Worm (Caenorhabditis elegans): ENCODE data around the gene spp-24.

Gene spp-24

DNA sequence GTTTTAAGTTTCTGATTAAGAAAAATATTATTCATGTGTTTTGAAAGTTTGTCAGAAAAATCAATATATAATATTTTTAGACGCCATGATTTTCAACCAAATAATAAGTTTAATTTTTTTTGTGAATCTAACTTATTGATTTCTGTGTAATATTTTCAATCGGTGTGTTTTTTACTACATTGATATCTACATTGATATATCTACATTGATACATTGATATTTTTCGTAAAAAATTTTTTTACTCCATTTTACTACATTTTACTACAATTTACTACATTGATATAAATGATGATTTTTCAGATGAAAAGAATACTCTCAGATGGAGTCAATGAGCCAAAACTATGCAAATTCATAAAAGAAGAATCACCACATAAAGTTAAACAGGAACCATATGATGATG, 20.1 kb downstream of the spp-24 start, which contains the start of gene gmeb-1:
gmeb-1 (plus strand) TSS at position 301 of the 400 bp plus-strand sequence.
- no peak for TF ChIP-seq unc-62 (GFP tag; optimal IDR thresholded peaks at IDR 0.05)

DNA sequence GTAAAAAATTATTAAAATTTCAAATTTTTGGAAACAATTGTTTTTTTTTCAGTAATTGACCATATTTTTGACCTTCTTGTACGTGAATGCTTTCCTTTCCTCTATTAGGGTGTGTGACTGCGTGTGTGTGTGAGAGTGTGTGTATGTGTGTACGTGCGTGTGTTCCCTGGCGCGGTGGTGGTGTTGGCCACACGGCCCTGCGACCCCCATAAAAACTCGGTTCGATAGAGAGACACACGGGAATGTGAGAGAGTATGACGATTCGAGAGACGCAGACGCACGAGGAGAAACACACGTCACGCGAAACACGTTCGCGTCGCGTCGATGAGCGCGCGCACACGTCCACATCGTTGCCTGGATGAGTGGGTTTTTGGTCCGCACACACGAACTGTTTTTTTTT, 20.6 kb downstream of the spp-24 start:
- no peak for TF ChIP-seq unc-62 (GFP tag; optimal IDR thresholded peaks at IDR 0.05)

DNA sequence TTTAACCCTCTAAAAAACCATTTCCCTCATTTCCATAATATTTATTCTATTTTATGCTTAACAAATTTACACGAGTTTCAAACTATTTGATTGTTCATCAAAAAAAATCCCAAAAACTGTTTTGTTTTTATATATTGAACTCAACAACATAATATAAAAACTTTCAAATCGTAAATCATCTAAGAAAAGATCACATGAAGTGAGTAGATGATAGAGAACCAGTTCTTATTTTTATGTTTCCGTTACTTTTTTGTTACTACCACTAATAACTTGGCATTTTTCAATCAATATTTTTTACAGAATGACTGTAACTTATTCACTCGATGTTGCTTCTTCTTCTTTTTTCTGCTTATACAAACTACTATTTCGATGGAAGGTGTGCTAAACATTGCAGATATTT, 26.7 kb downstream of the spp-24 start, which contains the start of gene best-3:
best-3 (plus strand) TSS at position 301 of the 400 bp plus-strand sequence.
- no peak for TF ChIP-seq unc-62 (GFP tag; optimal IDR thresholded peaks at IDR 0.05)

DNA sequence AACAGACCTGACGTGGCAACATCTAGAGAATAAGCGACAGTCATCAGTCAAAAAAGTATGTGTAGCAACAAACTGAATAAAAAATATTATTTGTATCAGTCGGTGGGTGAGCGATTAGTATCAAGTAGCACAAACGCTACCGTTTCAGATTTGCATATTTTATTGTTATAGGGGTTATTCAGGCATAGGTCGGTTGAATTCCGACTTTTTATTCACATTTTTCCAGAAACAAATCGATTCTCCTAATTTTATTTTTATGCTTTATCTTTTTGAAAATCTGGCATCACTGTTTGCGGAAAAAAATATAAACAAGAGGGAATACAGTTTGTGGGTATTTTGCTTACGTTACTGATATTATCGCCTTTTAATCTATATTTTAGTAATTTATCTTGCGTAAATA, 27.6 kb downstream of the spp-24 start, which contains the start of gene best-4:
best-4 (minus strand) TSS at position 101 of the 400 bp plus-strand sequence.
- no peak for TF ChIP-seq unc-62 (GFP tag; optimal IDR thresholded peaks at IDR 0.05)

DNA sequence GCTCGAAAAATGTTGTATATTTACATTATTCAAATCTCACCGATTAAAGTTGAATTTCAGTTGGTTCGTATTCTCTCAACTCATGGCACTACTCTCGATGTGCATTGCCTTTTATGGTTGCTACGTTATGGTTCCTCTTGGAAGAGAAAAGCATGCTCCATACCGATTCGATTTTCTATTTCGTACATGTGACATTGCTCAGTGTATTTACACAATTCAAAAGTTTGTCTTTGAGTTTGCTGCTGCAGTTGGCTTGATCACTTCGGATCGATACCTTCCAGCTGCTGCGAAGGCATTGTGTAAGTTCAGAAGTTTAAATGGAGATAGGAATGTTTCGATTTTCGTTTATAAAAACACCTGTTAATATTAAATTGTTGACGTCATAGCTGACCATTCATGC, 31.1 kb downstream of the spp-24 start:
- TF ChIP-seq unc-62 (GFP tag; optimal IDR thresholded peaks at IDR 0.05) = no peak

DNA sequence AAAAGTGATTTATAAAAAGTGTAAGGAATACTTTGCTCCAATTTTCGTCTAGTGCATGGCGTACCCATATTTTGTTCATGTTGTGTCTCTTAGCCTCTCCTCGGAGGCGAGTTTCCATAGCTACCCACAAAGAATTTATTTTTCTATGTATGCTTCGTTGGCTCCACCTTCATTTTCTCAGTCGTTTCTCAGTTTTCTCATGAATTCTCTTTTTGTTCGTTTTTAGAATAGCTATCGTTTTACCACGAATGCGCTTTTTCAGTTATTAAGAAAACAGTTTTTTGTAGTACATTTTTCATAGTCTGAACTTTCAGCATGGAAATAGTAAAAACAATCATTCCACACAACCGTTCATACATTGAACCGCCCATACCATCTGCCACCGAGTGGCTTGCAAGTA, 33.0 kb downstream of the spp-24 start, which contains the start of gene osta-1:
osta-1 (plus strand) TSS at position 309 of the 400 bp plus-strand sequence.
- TF ChIP-seq unc-62 (GFP tag; optimal IDR thresholded peaks at IDR 0.05) = no peak

DNA sequence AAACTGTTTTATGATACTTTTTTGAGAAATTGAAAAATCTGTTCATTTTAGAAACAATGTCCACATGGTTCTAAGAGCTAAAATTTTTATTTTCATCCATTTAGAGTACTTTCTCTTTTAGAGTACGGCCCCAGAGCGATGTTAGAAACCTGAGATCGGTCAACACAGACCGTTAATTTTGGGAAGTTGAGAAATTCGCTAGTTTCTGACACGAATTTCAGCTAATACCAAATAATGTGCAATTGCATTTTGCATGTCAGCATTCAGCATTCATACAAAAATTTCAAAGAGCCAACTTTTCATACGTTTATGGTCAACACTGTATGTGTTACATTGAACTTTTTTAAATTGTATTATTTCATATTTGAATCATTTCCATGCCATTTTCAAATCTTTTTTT, 34.5 kb downstream of the spp-24 start:
- TF ChIP-seq unc-62 (GFP tag; optimal IDR thresholded peaks at IDR 0.05) = no peak

DNA sequence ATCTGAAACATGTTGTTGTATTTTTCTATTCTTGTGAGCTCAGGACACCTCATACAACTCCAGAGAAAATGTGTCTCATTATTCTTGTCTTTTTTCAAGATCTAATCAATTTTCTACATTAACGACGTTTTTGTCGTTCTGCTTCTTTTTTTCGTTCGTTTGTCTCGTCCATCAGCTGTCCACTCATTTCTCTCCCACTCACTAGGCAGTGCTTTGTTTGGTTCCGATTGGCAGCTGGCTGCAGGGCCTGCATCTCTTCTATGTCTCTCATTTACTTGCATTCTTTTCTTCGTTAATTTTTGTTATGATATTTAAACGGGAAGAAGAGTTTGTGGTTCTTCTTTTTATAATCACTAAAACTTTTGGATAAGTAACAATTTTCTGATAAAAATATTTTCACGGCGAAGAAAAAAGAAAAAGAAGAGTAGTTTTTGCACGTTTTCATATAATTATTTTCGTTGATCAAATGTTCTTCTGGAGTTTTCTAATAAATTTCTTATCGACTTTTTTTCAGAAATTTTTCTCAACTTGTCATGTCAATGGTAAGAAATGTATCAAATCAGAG, 37.9 kb downstream of the spp-24 start, which contains the start of gene 2L52.1:
2L52.1 (plus strand) TSS at position 515 of the 565 bp plus-strand sequence.
- TF ChIP-seq unc-62 (GFP tag; optimal IDR thresholded peaks at IDR 0.05) = no peak

DNA sequence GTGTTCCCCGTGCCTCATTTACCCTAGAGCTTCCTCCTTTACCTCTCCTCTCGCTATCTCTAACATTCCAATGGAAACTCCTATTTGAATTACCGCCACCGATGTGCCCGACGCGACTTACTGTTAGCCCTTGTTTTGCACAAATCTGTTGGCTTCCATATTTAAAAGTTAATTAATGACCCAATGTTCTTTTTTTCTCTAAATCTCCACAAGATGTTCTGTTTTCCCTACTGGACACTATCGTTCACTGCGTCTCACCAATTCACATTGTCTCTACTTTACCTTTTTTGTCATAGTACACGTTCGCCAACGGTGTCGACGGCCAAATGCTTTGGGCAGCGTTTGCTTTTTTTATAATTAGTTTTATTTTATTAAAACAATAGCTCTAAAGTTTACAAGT, 38.8 kb downstream of the spp-24 start:
- TF ChIP-seq unc-62 (GFP tag; optimal IDR thresholded peaks at IDR 0.05) = no peak

All from whole organism, dauer.